Fruit fly (Drosophila melanogaster): ENCODE results near the gene CG7557.

CG7557 gene

dm6 chr3L:11418041-11418674, 26.8 kb upstream of the CG7557 start:
- peak; percentile 65 for TF ChIP-seq CG8301 (tag; optimal IDR thresholded peaks at IDR 0.05)
- TF ChIP-seq CG4496 (GFP tag; IDR thresholded peaks at IDR 0.05) = no peak; the same call in 2 of the 3 replicates
- TF ChIP-seq CG9948 (tag; optimal IDR thresholded peaks at IDR 0.05) = peak; percentile 38
- peak; percentile 60; the same call in 1 of the 2 replicates for TF ChIP-seq Ets98B (GFP tag; IDR thresholded peaks at IDR 0.05)
- TF ChIP-seq CG8159 (tag; optimal IDR thresholded peaks at IDR 0.05) = peak; percentile 15
- peak; percentile 38; the same call in 1 of the 2 replicates for TF ChIP-seq CG12605 (GFP tag; IDR thresholded peaks at IDR 0.05)
- TF ChIP-seq D1 (tag; optimal IDR thresholded peaks at IDR 0.05) = no peak
- no peak for TF ChIP-seq CG17806 (tag; optimal IDR thresholded peaks at IDR 0.05)
- no peak for TF ChIP-seq EcR (GFP tag; optimal IDR thresholded peaks at IDR 0.05)
- no peak for TF ChIP-seq CG10348 (GFP tag; IDR thresholded peaks at IDR 0.05)
- TF ChIP-seq rn (GFP tag; IDR thresholded peaks at IDR 0.05) = 0 out of 2 replicates have a peak, but pooled peaks have one; percentile 8
- no peak for TF ChIP-seq CG15710 (tag; optimal IDR thresholded peaks at IDR 0.05)
- TF ChIP-seq CG13204 (GFP tag; optimal IDR thresholded peaks at IDR 0.05) = no peak
- TF ChIP-seq CG34367 (tag; optimal IDR thresholded peaks at IDR 0.05) = no peak
- peak; percentile 39; the same call in 1 of the 3 replicates for TF ChIP-seq fd96Ca (GFP tag; IDR thresholded peaks at IDR 0.05)
- no peak for TF ChIP-seq Pif1A (GFP tag; optimal IDR thresholded peaks at IDR 0.05)
- peak; percentile 50 for TF ChIP-seq CG14655 (GFP tag; optimal IDR thresholded peaks at IDR 0.05)
- TF ChIP-seq Pif1B (GFP tag; optimal IDR thresholded peaks at IDR 0.05) = no peak
- peak; percentile 46; the same call in 1 of the 2 replicates for TF ChIP-seq CG32121 (GFP tag; IDR thresholded peaks at IDR 0.05)
- no peak for TF ChIP-seq gl (tag; optimal IDR thresholded peaks at IDR 0.05)
- no peak for TF ChIP-seq Snoo (tag; optimal IDR thresholded peaks at IDR 0.05)

- TF ChIP-seq CG12605 (GFP tag; IDR thresholded peaks at IDR 0.05) = no peak
- 0 out of 3 replicates have a peak, but pooled peaks have one; percentile 27 for TF ChIP-seq CG4496 (GFP tag; IDR thresholded peaks at IDR 0.05)
Observed at dm6 chr3L:11419344-11419743, 25.6 kb upstream of the CG7557 start.

dm6 chr3L:11420976-11421375, 24.0 kb upstream of the CG7557 start:
- no peak for TF ChIP-seq fd96Ca (GFP tag; IDR thresholded peaks at IDR 0.05)
- TF ChIP-seq CG14655 (GFP tag; optimal IDR thresholded peaks at IDR 0.05) = no peak
- no peak for TF ChIP-seq EcR (GFP tag; optimal IDR thresholded peaks at IDR 0.05)
- no peak for TF ChIP-seq CG15710 (tag; optimal IDR thresholded peaks at IDR 0.05)
- no peak for TF ChIP-seq Ets98B (GFP tag; IDR thresholded peaks at IDR 0.05)

dm6 chr3L:11421905-11422304, 23.1 kb upstream of the CG7557 start:
- TF ChIP-seq CG8301 (tag; optimal IDR thresholded peaks at IDR 0.05) (no peak), CG10348 (GFP tag; IDR thresholded peaks at IDR 0.05) (no peak), CG4496 (GFP tag; IDR thresholded peaks at IDR 0.05) (no peak), Pif1A (GFP tag; optimal IDR thresholded peaks at IDR 0.05) (no peak), CG9948 (tag; optimal IDR thresholded peaks at IDR 0.05) (no peak)

- TF ChIP-seq rn (GFP tag; IDR thresholded peaks at IDR 0.05) = no peak
- TF ChIP-seq Pif1B (GFP tag; optimal IDR thresholded peaks at IDR 0.05) = no peak
- no peak for TF ChIP-seq D1 (tag; optimal IDR thresholded peaks at IDR 0.05)
- peak; percentile 15 for TF ChIP-seq Snoo (tag; optimal IDR thresholded peaks at IDR 0.05)
- peak; percentile 47 for TF ChIP-seq CG8159 (tag; optimal IDR thresholded peaks at IDR 0.05)
- TF ChIP-seq CG9948 (tag; optimal IDR thresholded peaks at IDR 0.05) = peak; percentile 3
- TF ChIP-seq CG17806 (tag; optimal IDR thresholded peaks at IDR 0.05) = peak; percentile 18
- no peak for TF ChIP-seq fd96Ca (GFP tag; IDR thresholded peaks at IDR 0.05)
- TF ChIP-seq CG14655 (GFP tag; optimal IDR thresholded peaks at IDR 0.05) = no peak
Observed at dm6 chr3L:11422338-11422802, 22.6 kb upstream of the CG7557 start.

dm6 chr3L:11424858-11425257, 20.1 kb upstream of the CG7557 start, which contains the start of gene CG7560:
CG7560 (plus strand) TSS chr3L:11425158.
- no peak for TF ChIP-seq gl (tag; optimal IDR thresholded peaks at IDR 0.05)
- no peak for TF ChIP-seq CG34367 (tag; optimal IDR thresholded peaks at IDR 0.05)
- TF ChIP-seq CG17806 (tag; optimal IDR thresholded peaks at IDR 0.05) = no peak

dm6 chr3L:11428390-11428789, 16.6 kb upstream of the CG7557 start:
- TF ChIP-seq Pif1B (GFP tag; optimal IDR thresholded peaks at IDR 0.05) (peak; percentile 14), CG12605 (GFP tag; IDR thresholded peaks at IDR 0.05) (peak; percentile 58), Pif1A (GFP tag; optimal IDR thresholded peaks at IDR 0.05) (peak; percentile 4), rn (GFP tag; IDR thresholded peaks at IDR 0.05) (no peak)

dm6 chr3L:11429695-11430094, 15.3 kb upstream of the CG7557 start:
- no peak for TF ChIP-seq CG12605 (GFP tag; IDR thresholded peaks at IDR 0.05)
- no peak for TF ChIP-seq EcR (GFP tag; optimal IDR thresholded peaks at IDR 0.05)
- TF ChIP-seq CG34367 (tag; optimal IDR thresholded peaks at IDR 0.05) = peak; percentile 26
- no peak for TF ChIP-seq CG13204 (GFP tag; optimal IDR thresholded peaks at IDR 0.05)
- TF ChIP-seq CG15710 (tag; optimal IDR thresholded peaks at IDR 0.05) = peak; percentile 35
- TF ChIP-seq CG9948 (tag; optimal IDR thresholded peaks at IDR 0.05) = peak; percentile 37
- TF ChIP-seq CG32121 (GFP tag; IDR thresholded peaks at IDR 0.05) = peak; percentile 46
- TF ChIP-seq CG14655 (GFP tag; optimal IDR thresholded peaks at IDR 0.05) = peak; percentile 70
- no peak for TF ChIP-seq gl (tag; optimal IDR thresholded peaks at IDR 0.05)
- no peak for TF ChIP-seq Pif1B (GFP tag; optimal IDR thresholded peaks at IDR 0.05)
- no peak for TF ChIP-seq D1 (tag; optimal IDR thresholded peaks at IDR 0.05)
- peak; percentile 6 for TF ChIP-seq Pif1A (GFP tag; optimal IDR thresholded peaks at IDR 0.05)
- TF ChIP-seq rn (GFP tag; IDR thresholded peaks at IDR 0.05) = no peak
- TF ChIP-seq CG8159 (tag; optimal IDR thresholded peaks at IDR 0.05) = peak; percentile 53
- 0 out of 2 replicates have a peak, but pooled peaks have one; percentile 36 for TF ChIP-seq CG10348 (GFP tag; IDR thresholded peaks at IDR 0.05)
- no peak for TF ChIP-seq fd96Ca (GFP tag; IDR thresholded peaks at IDR 0.05)
- no peak for TF ChIP-seq Snoo (tag; optimal IDR thresholded peaks at IDR 0.05)
- peak; percentile 5; the same call in 1 of the 2 replicates for TF ChIP-seq Ets98B (GFP tag; IDR thresholded peaks at IDR 0.05)
- peak; percentile 25 for TF ChIP-seq CG17806 (tag; optimal IDR thresholded peaks at IDR 0.05)
- TF ChIP-seq CG8301 (tag; optimal IDR thresholded peaks at IDR 0.05) = peak; percentile 63
- no peak for TF ChIP-seq CG4496 (GFP tag; IDR thresholded peaks at IDR 0.05)
